Worm (Caenorhabditis elegans) whole organism, young adult: ENCODE results near the gene C03H5.9.

ENCODE experiments used
- B0019.2 ChIP-seq: fragments of 200-800 bp; sonication (Bioruptor generic); conservative IDR thresholded peaks from 2 replicates; pipeline ENCODE4 v1.3.6; 2022; ENCODE audit warnings: missing genetic modification reagents, missing genetic modification characterization, missing compliant biosample characterization
- B0035.1 ChIP-seq: sonication (generic microtip); optimal IDR thresholded peaks from 2 replicates; lab custom pipeline; 2016; ENCODE audit warnings: missing genetic modification characterization, mild to moderate bottlenecking, missing compliant biosample characterization, missing genotype, missing genetic modification reagents
- B0336.3 ChIP-seq: fragments of 200-800 bp; sonication (Bioruptor generic); IDR thresholded peaks from 2 replicates; pipeline ENCODE4 v1.3.6; 2022; ENCODE audit warnings: missing genetic modification characterization, missing compliant biosample characterization
- F22D6.2 ChIP-seq: sonication (generic microtip); optimal IDR thresholded peaks from 2 replicates; lab custom pipeline; 2016; ENCODE audit warnings: mild to moderate bottlenecking, missing genetic modification characterization, missing compliant biosample characterization
- F23B12.7 ChIP-seq: sonication (generic microtip); optimal IDR thresholded peaks from 2 replicates; lab custom pipeline; 2017; ENCODE audit warnings: missing genetic modification characterization, mild to moderate bottlenecking, missing compliant biosample characterization, antibody characterized with exemption, moderate library complexity; ENCODE audit not compliant: insufficient read depth
- F39B2.1 ChIP-seq: fragments of 200-800 bp; sonication (Bioruptor generic); IDR thresholded peaks from 2 replicates; pipeline ENCODE4 v1.3.6; 2022; ENCODE audit warnings: missing genetic modification reagents, missing genetic modification characterization, missing compliant biosample characterization
- F55B11.4 ChIP-seq: sonication (generic microtip); optimal IDR thresholded peaks from 2 replicates; lab custom pipeline; 2016; ENCODE audit warnings: missing compliant biosample characterization, missing genetic modification characterization, borderline replicate concordance; ENCODE audit not compliant: insufficient read depth
- F57C9.4 ChIP-seq: sonication (generic microtip); optimal IDR thresholded peaks from 2 replicates; lab custom pipeline; 2017; ENCODE audit warnings: mild to moderate bottlenecking, missing genetic modification characterization, missing compliant biosample characterization
- K11D2.4 ChIP-seq: fragments of 200-800 bp; sonication (Bioruptor generic); IDR thresholded peaks from 2 replicates; pipeline ENCODE4 v1.3.6; 2022; ENCODE audit warnings: missing genetic modification reagents, missing genetic modification characterization, missing compliant biosample characterization
- T26A5.8 ChIP-seq: sonication (generic microtip); optimal IDR thresholded peaks from 2 replicates; lab custom pipeline; 2016; ENCODE audit warnings: missing genetic modification characterization, missing compliant biosample characterization
- Y56A3A.18 ChIP-seq: fragments of 200-800 bp; sonication (Bioruptor generic); IDR thresholded peaks from 2 replicates; pipeline ENCODE4 v1.3.6; 2022; ENCODE audit warnings: missing genetic modification reagents, missing genetic modification characterization, missing compliant biosample characterization
- Y79H2A.3 ChIP-seq: fragments of 200-800 bp; sonication (Bioruptor generic); conservative IDR thresholded peaks from 2 replicates; pipeline ENCODE4 v1.3.6; 2022; ENCODE audit warnings: missing genetic modification reagents, missing genetic modification characterization, missing compliant biosample characterization
- akir-1 ChIP-seq: fragments of 200-800 bp; sonication (Bioruptor generic); optimal IDR thresholded peaks from 2 replicates; lab custom pipeline; 2018; ENCODE audit warnings: mild to moderate bottlenecking, missing genetic modification characterization, moderate library complexity, missing compliant biosample characterization
- aptf-3 ChIP-seq: fragments of 200-800 bp; sonication (Bioruptor generic); IDR thresholded peaks from 2 replicates; pipeline ENCODE4 v1.3.6; 2022; ENCODE audit warnings: missing genetic modification characterization, missing compliant biosample characterization
- atf-7 ChIP-seq: sonication (generic microtip); optimal IDR thresholded peaks from 2 replicates; lab custom pipeline; 2017; ENCODE audit warnings: mild to moderate bottlenecking, missing genetic modification characterization, missing compliant biosample characterization
- attf-3 ChIP-seq: fragments of 200-800 bp; sonication (Bioruptor generic); conservative IDR thresholded peaks from 2 replicates; pipeline ENCODE4 v1.3.6; 2022; ENCODE audit warnings: missing genetic modification reagents, missing genetic modification characterization, missing compliant biosample characterization
- bed-2 ChIP-seq: fragments of 200-800 bp; sonication (Bioruptor generic); IDR thresholded peaks from 2 replicates; pipeline ENCODE4 v1.3.6; 2022; ENCODE audit warnings: missing genetic modification reagents, missing genetic modification characterization, missing compliant biosample characterization
- ccch-3 ChIP-seq: fragments of 200-800 bp; sonication (Bioruptor generic); optimal IDR thresholded peaks from 2 replicates; lab custom pipeline; 2018; ENCODE audit warnings: mild to moderate bottlenecking, missing genetic modification characterization, missing compliant biosample characterization
- ceh-40 ChIP-seq: fragments of 200-800 bp; sonication (Bioruptor generic); IDR thresholded peaks from 2 replicates; pipeline ENCODE4 v1.3.6; 2022; ENCODE audit warnings: missing genetic modification characterization, missing compliant biosample characterization
- chd-7 ChIP-seq: sonication (generic microtip); optimal IDR thresholded peaks from 2 replicates; lab custom pipeline; 2016; ENCODE audit warnings: mild to moderate bottlenecking, missing genetic modification characterization, moderate library complexity, missing compliant biosample characterization
- die-1 ChIP-seq: sonication (generic microtip); optimal IDR thresholded peaks from 2 replicates; lab custom pipeline; 2016; ENCODE audit warnings: missing genotype, mild to moderate bottlenecking, missing genetic modification characterization, missing compliant biosample characterization
- dox-1 ChIP-seq: fragments of 200-800 bp; sonication (Bioruptor generic); IDR thresholded peaks from 2 replicates; pipeline ENCODE4 v1.3.6; 2022; ENCODE audit warnings: missing genetic modification reagents, missing genetic modification characterization, missing compliant biosample characterization
- dpff-1 ChIP-seq: sonication (generic microtip); optimal IDR thresholded peaks from 2 replicates; lab custom pipeline; 2017; ENCODE audit warnings: mild to moderate bottlenecking, missing genetic modification characterization, missing compliant biosample characterization
- dpl-1 ChIP-seq: fragments of 150-350 bp; optimal IDR thresholded peaks from 2 replicates; lab custom pipeline; 2014; ENCODE audit warnings: missing biosample characterization, missing genetic modification reagents, missing genetic modification characterization
- efl-1 ChIP-seq: fragments of 150-350 bp; optimal IDR thresholded peaks from 2 replicates; lab custom pipeline; 2014; ENCODE audit warnings: missing biosample characterization, missing genetic modification reagents, missing genetic modification characterization
- egl-44 ChIP-seq: fragments of 200-800 bp; sonication (Bioruptor generic); IDR thresholded peaks from 2 replicates; pipeline ENCODE4 v1.3.6; 2022; ENCODE audit warnings: missing genetic modification reagents, missing genetic modification characterization, missing compliant biosample characterization
- fkh-3 ChIP-seq: sonication (generic microtip); optimal IDR thresholded peaks from 2 replicates; lab custom pipeline; 2016; ENCODE audit warnings: mild to moderate bottlenecking, missing genetic modification characterization, missing compliant biosample characterization
- hrde-1 ChIP-seq: sonication (generic microtip); optimal IDR thresholded peaks from 2 replicates; lab custom pipeline; 2016; ENCODE audit warnings: missing genetic modification characterization, mild to moderate bottlenecking, missing compliant biosample characterization, moderate library complexity, missing genotype, missing genetic modification reagents, borderline replicate concordance
- let-526 ChIP-seq: fragments of 200-800 bp; sonication (Bioruptor generic); IDR thresholded peaks from 2 replicates; pipeline ENCODE4 v1.3.6; 2022; ENCODE audit warnings: missing genetic modification reagents, missing genetic modification characterization, missing compliant biosample characterization
- lin-40 ChIP-seq: sonication (generic microtip); optimal IDR thresholded peaks from 2 replicates; lab custom pipeline; 2016; ENCODE audit warnings: missing genetic modification characterization, mild to moderate bottlenecking, missing compliant biosample characterization, missing genotype, missing genetic modification reagents
- lin-54 ChIP-seq: fragments of 200-800 bp; sonication (Bioruptor generic); optimal IDR thresholded peaks from 2 replicates; lab custom pipeline; 2018; ENCODE audit warnings: mild to moderate bottlenecking, missing genetic modification characterization, missing compliant biosample characterization
- madf-10 ChIP-seq: sonication (generic microtip); optimal IDR thresholded peaks from 2 replicates; lab custom pipeline; 2016; ENCODE audit warnings: mild to moderate bottlenecking, missing genetic modification characterization, missing compliant biosample characterization
- madf-6 ChIP-seq: fragments of 200-800 bp; sonication (Bioruptor generic); IDR thresholded peaks from 2 replicates; pipeline ENCODE4 v1.3.6; 2022; ENCODE audit warnings: missing genetic modification reagents, missing genetic modification characterization, missing compliant biosample characterization
- madf-8 ChIP-seq: fragments of 200-800 bp; sonication (Bioruptor generic); conservative IDR thresholded peaks from 2 replicates; pipeline ENCODE4 v1.3.6; 2022; ENCODE audit warnings: missing genetic modification reagents, missing genetic modification characterization, missing compliant biosample characterization
- mcd-1 ChIP-seq: fragments of 200-800 bp; sonication (Bioruptor generic); IDR thresholded peaks from 2 replicates; pipeline ENCODE4 v1.3.6; 2022; ENCODE audit warnings: missing genetic modification reagents, missing genetic modification characterization, missing compliant biosample characterization
- mel-28 ChIP-seq: sonication (generic microtip); optimal IDR thresholded peaks from 2 replicates; lab custom pipeline; 2016; ENCODE audit warnings: borderline replicate concordance, mild to moderate bottlenecking, missing genetic modification characterization, missing compliant biosample characterization
- mes-4 ChIP-seq: sonication (generic microtip); optimal IDR thresholded peaks from 2 replicates; lab custom pipeline; 2016; ENCODE audit warnings: missing genotype, missing genetic modification characterization, missing compliant biosample characterization
- mxl-1 ChIP-seq: sonication (generic microtip); optimal IDR thresholded peaks from 2 replicates; lab custom pipeline; 2016; ENCODE audit warnings: missing genetic modification characterization, missing compliant biosample characterization
- nhr-80 ChIP-seq: sonication (generic microtip); optimal IDR thresholded peaks from 2 replicates; lab custom pipeline; 2016; ENCODE audit warnings: missing genetic modification characterization, missing compliant biosample characterization
- rcor-1 ChIP-seq: fragments of 200-800 bp; sonication (Bioruptor generic); IDR thresholded peaks from 2 replicates; pipeline ENCODE4 v1.3.6; 2022; ENCODE audit warnings: missing genetic modification reagents, missing genetic modification characterization, missing compliant biosample characterization
- snpc-1.1 ChIP-seq: sonication (generic microtip); optimal IDR thresholded peaks from 2 replicates; lab custom pipeline; 2017; ENCODE audit warnings: missing genetic modification characterization, mild to moderate bottlenecking, missing compliant biosample characterization, antibody characterized with exemption, moderate library complexity, missing genotype, missing genetic modification reagents; ENCODE audit not compliant: insufficient read depth
- snpc-4 ChIP-seq, 5 experiments: fragments of 150-350 bp in 1 of 5; sonication (generic microtip) in 4 of 5; optimal IDR thresholded peaks; 2 replicates each; lab custom pipeline; 2014 to 2018; ENCODE audit warnings: missing genetic modification characterization in 5 of 5, missing biosample characterization in 3 of 5, antibody characterized with exemption in 2 of 5, mild to moderate bottlenecking in 2 of 5, missing compliant biosample characterization in 2 of 5, missing genotype in 2 of 5, moderate library complexity in 2 of 5, missing genetic modification reagents in 1 of 5
- somi-1 ChIP-seq: fragments of 200-800 bp; sonication (Bioruptor generic); optimal IDR thresholded peaks from 2 replicates; lab custom pipeline; 2018; ENCODE audit warnings: mild to moderate bottlenecking, missing genetic modification characterization, missing compliant biosample characterization
- tbx-9 ChIP-seq: sonication (generic microtip); optimal IDR thresholded peaks from 2 replicates; lab custom pipeline; 2016; ENCODE audit warnings: borderline replicate concordance, missing genetic modification characterization, inconsistent platforms, missing compliant biosample characterization
- tlf-1 ChIP-seq: fragments of 200-800 bp; sonication (Bioruptor generic); optimal IDR thresholded peaks from 2 replicates; lab custom pipeline; 2018; ENCODE audit warnings: mild to moderate bottlenecking, missing genetic modification characterization, missing compliant biosample characterization
- unc-130 ChIP-seq: sonication (generic microtip); optimal IDR thresholded peaks from 2 replicates; lab custom pipeline; 2016; ENCODE audit warnings: missing genetic modification reagents, missing genetic modification characterization, missing compliant biosample characterization
- unc-62 ChIP-seq: fragments of 150-350 bp; optimal IDR thresholded peaks from 2 replicates; lab custom pipeline; 2014; ENCODE audit warnings: missing biosample characterization, missing genetic modification reagents, missing genetic modification characterization
- xnd-1 ChIP-seq: sonication (generic microtip); optimal IDR thresholded peaks from 2 replicates; lab custom pipeline; 2016; ENCODE audit warnings: missing genotype, missing genetic modification reagents, missing genetic modification characterization, missing compliant biosample characterization

Gene C03H5.9

DNA sequence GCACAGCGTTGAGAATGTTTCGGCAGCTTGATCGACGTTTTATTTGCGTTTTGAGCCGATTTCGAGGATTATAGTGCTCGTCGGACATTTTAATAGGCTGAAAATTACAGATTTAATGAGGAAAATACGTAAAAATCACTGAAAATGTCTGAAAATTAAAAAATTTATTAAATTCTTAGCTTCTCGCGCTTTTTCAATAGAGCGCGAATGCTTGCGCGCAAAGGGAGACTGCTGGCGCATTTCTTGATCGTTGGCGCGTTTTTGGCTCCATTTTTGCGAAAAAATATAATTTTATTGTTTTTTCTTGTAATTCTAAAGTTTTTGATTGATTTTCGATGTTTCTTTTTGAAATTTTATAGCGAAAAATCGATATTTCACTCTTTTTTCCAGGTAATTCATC lies 32.4 kb downstream of the C03H5.9 start, which contains the start of the genes dnsn-1 and C24H12.4 (continued):
- no peak for TF ChIP-seq unc-62 (GFP tag; lab: Kevin White, UChicago)
- TF ChIP-seq tlf-1: peak; percentile 80
- TF ChIP-seq ccch-3 (GFP tag; lab: Kevin White, UChicago): no peak
- TF ChIP-seq F22D6.2 (tag; lab: Kevin White, UChicago): peak; percentile 12
- TF ChIP-seq lin-54 (GFP tag; lab: Kevin White, UChicago): peak; percentile 94
- TF ChIP-seq B0019.2 (GFP tag; lab: Robert Waterston, UW): no peak
- TF ChIP-seq unc-130: no peak
- no peak for TF ChIP-seq mes-4 (tag; lab: Kevin White, UChicago)
- no peak for TF ChIP-seq F55B11.4 (tag; lab: Kevin White, UChicago)
- no peak for TF ChIP-seq mxl-1
- peak; percentile 92 for TF ChIP-seq dox-1 (GFP tag; lab: Robert Waterston, UW)
- TF ChIP-seq nhr-80 (tag; lab: Kevin White, UChicago): peak; percentile 34
- peak; percentile 70 for TF ChIP-seq dpl-1 (GFP tag; lab: Kevin White, UChicago)
- no peak for TF ChIP-seq snpc-1.1 (tag; lab: Kevin White, UChicago)
- peak; percentile 83 for TF ChIP-seq madf-6 (GFP tag; lab: Robert Waterston, UW)
- no peak for TF ChIP-seq die-1 (tag; lab: Kevin White, UChicago)
- peak; percentile 81 for TF ChIP-seq K11D2.4 (GFP tag; lab: Robert Waterston, UW)
- no peak for TF ChIP-seq T26A5.8
- no peak for TF ChIP-seq ceh-40 (GFP tag; lab: Robert Waterston, UW)
- peak; percentile 99 for TF ChIP-seq mcd-1 (GFP tag; lab: Robert Waterston, UW)
- TF ChIP-seq B0035.1 (tag; lab: Kevin White, UChicago): no peak
- TF ChIP-seq tbx-9 (tag; lab: Kevin White, UChicago): no peak
- TF ChIP-seq madf-8 (GFP tag; lab: Robert Waterston, UW): 0 out of 2 replicates have a peak, but pooled peaks have one; percentile 10
- TF ChIP-seq mel-28 (tag; lab: Kevin White, UChicago): no peak
- no peak for TF ChIP-seq Y56A3A.18 (GFP tag; lab: Robert Waterston, UW)
- TF ChIP-seq hrde-1 (tag; lab: Kevin White, UChicago): no peak
- no peak for TF ChIP-seq fkh-3
- TF ChIP-seq F39B2.1 (GFP tag; lab: Robert Waterston, UW): no peak
- TF ChIP-seq attf-3 (GFP tag; lab: Robert Waterston, UW): peak; percentile 58
- TF ChIP-seq atf-7 (tag; lab: Kevin White, UChicago): peak; percentile 20
- no peak for TF ChIP-seq aptf-3 (GFP tag; lab: Robert Waterston, UW)
- TF ChIP-seq F23B12.7: peak; percentile 31
- peak; percentile 18 for TF ChIP-seq madf-10
- no peak for TF ChIP-seq bed-2 (GFP tag; lab: Robert Waterston, UW)
- TF ChIP-seq efl-1 (GFP tag; lab: Kevin White, UChicago): peak; percentile 84
- TF ChIP-seq B0336.3 (GFP tag; lab: Robert Waterston, UW): peak; percentile 88
- no peak for TF ChIP-seq dpff-1
- no peak for TF ChIP-seq Y79H2A.3 (GFP tag; lab: Robert Waterston, UW)
- no peak for TF ChIP-seq F57C9.4
- peak; percentile 44 for TF ChIP-seq xnd-1 (tag; lab: Kevin White, UChicago)
- no peak for TF ChIP-seq chd-7 (tag; lab: Kevin White, UChicago)
- TF ChIP-seq let-526: no peak
- peak; percentile 92 for TF ChIP-seq lin-40 (tag; lab: Kevin White, UChicago)
- peak; percentile 89 for TF ChIP-seq rcor-1 (GFP tag; lab: Robert Waterston, UW)
- TF ChIP-seq somi-1: no peak
- 0 out of 2 replicates have a peak, but pooled peaks have one; percentile 20 for TF ChIP-seq egl-44 (GFP tag; lab: Robert Waterston, UW)
- TF ChIP-seq akir-1 (GFP tag; lab: Kevin White, UChicago): no peak
- TF ChIP-seq snpc-4 (GFP tag; optimal IDR thresholded peaks at IDR 0.05; lab: Kevin White, UChicago): peak; percentile 67
- TF ChIP-seq snpc-4 (tag; optimal IDR thresholded peaks at IDR 0.05; lab: Kevin White, UChicago): peak; percentile 58 to 83 (median 69)
